Worm (Caenorhabditis elegans): Measurements from ENCODE around the gene ptr-15.
A peak's percentile ranks its signal among the peaks of the same experiment; 100 is the strongest.

ptr-15 gene

ce11 chrV:6969950-6970532 is at the start of gene ptr-15:
Gene ptr-15 (minus strand): TSS chrV:6970000.
- peak; percentile 82 for TF ChIP-seq nhr-23 (tag; optimal IDR thresholded peaks at IDR 0.05)
- TF ChIP-seq nhr-25 (tag; optimal IDR thresholded peaks at IDR 0.05): peak; percentile 13
- TF ChIP-seq nhr-67 (tag; optimal IDR thresholded peaks at IDR 0.05): no peak
- no peak for TF ChIP-seq ztf-11 (tag; optimal IDR thresholded peaks at IDR 0.05)
- no peak for TF ChIP-seq nhr-237 (tag; optimal IDR thresholded peaks at IDR 0.05)
- no peak for TF ChIP-seq unc-62 (GFP tag; optimal IDR thresholded peaks at IDR 0.05)
- no peak for TF ChIP-seq ceh-82 (tag; optimal IDR thresholded peaks at IDR 0.05)
- TF ChIP-seq unc-39 (tag; optimal IDR thresholded peaks at IDR 0.05): no peak
- TF ChIP-seq pqm-1 (tag; optimal IDR thresholded peaks at IDR 0.05): no peak
- TF ChIP-seq skn-1 (tag; optimal IDR thresholded peaks at IDR 0.05): no peak
- peak in 1 of 3 experiments; percentile 19 for TF ChIP-seq elt-3 (tag; optimal IDR thresholded peaks at IDR 0.05)
- no peak for TF ChIP-seq ceh-9 (tag; optimal IDR thresholded peaks at IDR 0.05)
- no peak for TF ChIP-seq snpc-4 (tag; optimal IDR thresholded peaks at IDR 0.05)
- TF ChIP-seq ztf-4 (tag; optimal IDR thresholded peaks at IDR 0.05): no peak
- TF ChIP-seq mdl-1 (tag; optimal IDR thresholded peaks at IDR 0.05): no peak
- TF ChIP-seq lin-39 (tag; optimal IDR thresholded peaks at IDR 0.05): no peak
- TF ChIP-seq nhr-43 (tag; optimal IDR thresholded peaks at IDR 0.05; ENCODE audit: poor library complexity, severe bottlenecking): peak; percentile 34

- TF ChIP-seq nhr-43 (tag; optimal IDR thresholded peaks at IDR 0.05; ENCODE audit: poor library complexity, severe bottlenecking) (no peak), nhr-237 (tag; optimal IDR thresholded peaks at IDR 0.05) (no peak), nhr-77 (tag; optimal IDR thresholded peaks at IDR 0.05) (no peak), R02D3.7 (tag; optimal IDR thresholded peaks at IDR 0.05) (no peak), ceh-16 (tag; optimal IDR thresholded peaks at IDR 0.05) (no peak), ceh-28 (tag; optimal IDR thresholded peaks at IDR 0.05) (no peak), zag-1 (tag; optimal IDR thresholded peaks at IDR 0.05) (no peak)
Observed at ce11 chrV:7017059-7017458, 47.3 kb upstream of the ptr-15 start, which contains the start of gene srsx-32. Gene srsx-32 (plus strand): TSS chrV:7017359.

ce11 chrV:7015872-7016271 is 46.1 kb upstream of the ptr-15 start, which contains the start of gene C33G8.13:
Gene C33G8.13 (minus strand): TSS chrV:7015972.
- TF ChIP-seq hmg-11 (tag; optimal IDR thresholded peaks at IDR 0.05) (no peak), ama-1 (optimal IDR thresholded peaks at IDR 0.05) (no peak), mml-1 (tag; optimal IDR thresholded peaks at IDR 0.05) (no peak), nhr-25 (tag; optimal IDR thresholded peaks at IDR 0.05) (no peak), fkh-2 (tag; optimal IDR thresholded peaks at IDR 0.05) (no peak), zag-1 (tag; optimal IDR thresholded peaks at IDR 0.05) (no peak), sea-2 (GFP tag; optimal IDR thresholded peaks at IDR 0.05) (no peak), aly-2 (tag; optimal IDR thresholded peaks at IDR 0.05) (no peak), unc-39 (tag; optimal IDR thresholded peaks at IDR 0.05) (no peak), ceh-82 (tag; optimal IDR thresholded peaks at IDR 0.05) (no peak), unc-62 (GFP tag; optimal IDR thresholded peaks at IDR 0.05) (no peak), nhr-76 (tag; optimal IDR thresholded peaks at IDR 0.05) (no peak), ztf-11 (tag; optimal IDR thresholded peaks at IDR 0.05) (no peak), pqm-1 (tag; optimal IDR thresholded peaks at IDR 0.05) (no peak), elt-1 (tag; optimal IDR thresholded peaks at IDR 0.05) (no peak), ZK546.5 (tag; optimal IDR thresholded peaks at IDR 0.05) (no peak), lin-15B (tag; optimal IDR thresholded peaks at IDR 0.05) (no peak), fos-1 (tag; optimal IDR thresholded peaks at IDR 0.05) (no peak), nhr-67 (tag; optimal IDR thresholded peaks at IDR 0.05) (no peak)

DNA sequence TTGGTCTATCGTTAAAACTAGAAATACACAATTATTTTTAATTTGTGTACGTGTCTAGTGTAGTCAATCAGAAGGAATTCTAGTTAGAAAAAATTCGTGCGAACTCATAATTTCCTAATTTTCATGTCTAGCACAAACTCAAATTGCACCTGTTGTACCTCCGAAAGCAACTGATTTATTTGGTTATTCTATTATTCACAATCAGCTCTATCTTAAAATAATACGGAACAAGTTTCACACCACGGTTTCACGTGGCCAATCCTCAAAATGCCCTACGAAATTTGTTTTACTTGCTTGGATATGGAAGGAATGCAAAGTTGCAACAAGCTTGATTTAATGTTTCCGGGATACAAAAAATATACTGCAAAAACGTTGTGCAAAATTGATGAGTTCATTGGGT is 42.8 kb upstream of the ptr-15 start, which contains the start of gene srw-127:
Gene srw-127, plus strand, starts transcription at position 301 of the 400 bp plus-strand sequence.
- no peak for TF ChIP-seq elt-2 (tag; optimal IDR thresholded peaks at IDR 0.05)
- no peak for TF ChIP-seq unc-39 (tag; optimal IDR thresholded peaks at IDR 0.05)
- TF ChIP-seq ceh-82 (tag; optimal IDR thresholded peaks at IDR 0.05): no peak
- no peak for TF ChIP-seq unc-62 (GFP tag; optimal IDR thresholded peaks at IDR 0.05)
- no peak for TF ChIP-seq mdl-1 (tag; optimal IDR thresholded peaks at IDR 0.05)
- no peak for TF ChIP-seq lsy-12 (tag; optimal IDR thresholded peaks at IDR 0.05)
- no peak for TF ChIP-seq lin-39 (tag; optimal IDR thresholded peaks at IDR 0.05)
- TF ChIP-seq jun-1 (tag; optimal IDR thresholded peaks at IDR 0.05): no peak
- no peak for TF ChIP-seq ama-1 (optimal IDR thresholded peaks at IDR 0.05)
- no peak for TF ChIP-seq tbx-2 (tag; optimal IDR thresholded peaks at IDR 0.05)
- TF ChIP-seq hmg-11 (tag; optimal IDR thresholded peaks at IDR 0.05): no peak
- no peak for TF ChIP-seq elt-3 (tag; optimal IDR thresholded peaks at IDR 0.05)
- no peak for TF ChIP-seq nfya-1 (tag; optimal IDR thresholded peaks at IDR 0.05; ENCODE audit: insufficient read depth)
- no peak for TF ChIP-seq skn-1 (tag; optimal IDR thresholded peaks at IDR 0.05)
- no peak for TF ChIP-seq egl-5 (tag; optimal IDR thresholded peaks at IDR 0.05)
- TF ChIP-seq fkh-10 (GFP tag; optimal IDR thresholded peaks at IDR 0.05): no peak
- TF ChIP-seq nhr-237 (tag; optimal IDR thresholded peaks at IDR 0.05): no peak
- no peak for TF ChIP-seq zag-1 (tag; optimal IDR thresholded peaks at IDR 0.05)
- TF ChIP-seq egl-27 (tag; optimal IDR thresholded peaks at IDR 0.05): no peak
